Fruit fly (Drosophila melanogaster) whole organism, adult: ENCODE measurements around the gene CG5823.

Experiments used
- CG11617 ChIP-seq: fragments of 200-800 bp; sonication (Bioruptor generic); optimal IDR thresholded peaks from 2 replicates; lab custom pipeline; 2017; ENCODE audit warnings: mild to moderate bottlenecking, missing biosample characterization, missing genetic modification reagents, missing genetic modification characterization
- CG12768 ChIP-seq: fragments of 200-800 bp; sonication (Bioruptor generic); optimal IDR thresholded peaks from 2 replicates; lab custom pipeline; 2017; ENCODE audit warnings: missing biosample characterization, missing genetic modification characterization, mild to moderate bottlenecking, moderate library complexity, missing genetic modification reagents
- CG14711 ChIP-seq: fragments of 200-800 bp; sonication (Bioruptor generic); optimal IDR thresholded peaks from 2 replicates; lab custom pipeline; 2018; ENCODE audit warnings: missing biosample characterization, mild to moderate bottlenecking, missing genetic modification characterization, moderate library complexity
- CG1620 ChIP-seq: fragments of 200-800 bp; sonication (Bioruptor generic); optimal IDR thresholded peaks from 2 replicates; lab custom pipeline; 2016; ENCODE audit warnings: missing biosample characterization, missing genetic modification characterization
- CG33017 ChIP-seq: fragments of 200-800 bp; sonication (Bioruptor generic); optimal IDR thresholded peaks from 2 replicates; lab custom pipeline; 2018; ENCODE audit warnings: missing biosample characterization, mild to moderate bottlenecking, missing genetic modification characterization, moderate library complexity
- CG5204 ChIP-seq: fragments of 200-800 bp; sonication (Bioruptor generic); optimal IDR thresholded peaks from 2 replicates; lab custom pipeline; 2016; ENCODE audit warnings: missing biosample characterization, missing genetic modification characterization
- CG7045 ChIP-seq: fragments of 200-800 bp; sonication (Bioruptor generic); optimal IDR thresholded peaks from 2 replicates; lab custom pipeline; 2017; ENCODE audit warnings: missing biosample characterization, mild to moderate bottlenecking, missing genetic modification characterization
- CG7101 ChIP-seq: fragments of 200-800 bp; sonication (Bioruptor generic); optimal IDR thresholded peaks from 2 replicates; lab custom pipeline; 2018; ENCODE audit warnings: missing biosample characterization, mild to moderate bottlenecking, missing genetic modification characterization, moderate library complexity
- Clk ChIP-seq: fragments of 200-800 bp; sonication (Bioruptor generic); optimal IDR thresholded peaks from 2 replicates; lab custom pipeline; 2017; ENCODE audit warnings: missing biosample characterization, missing genetic modification characterization
- Crg-1 ChIP-seq: fragments of 200-800 bp; sonication (Bioruptor generic); optimal IDR thresholded peaks from 2 replicates; lab custom pipeline; 2016; ENCODE audit warnings: missing biosample characterization, missing genetic modification characterization
- Hr96 ChIP-seq: fragments of 200-800 bp; sonication (Bioruptor generic); optimal IDR thresholded peaks from 2 replicates; lab custom pipeline; 2016; ENCODE audit warnings: missing biosample characterization, missing genetic modification characterization
- Mnt ChIP-seq: fragments of 200-800 bp; sonication (Bioruptor generic); optimal IDR thresholded peaks from 2 replicates; lab custom pipeline; 2016; ENCODE audit warnings: missing biosample characterization, mild to moderate bottlenecking, missing genetic modification characterization
- bab1 ChIP-seq: fragments of 200-800 bp; sonication (Bioruptor generic); optimal IDR thresholded peaks from 3 replicates; lab custom pipeline; 2019; ENCODE audit warnings: missing biosample characterization, mild to moderate bottlenecking, missing genetic modification characterization, moderate library complexity
- cic ChIP-seq: fragments of 200-800 bp; sonication (Bioruptor generic); optimal IDR thresholded peaks from 2 replicates; lab custom pipeline; 2017; ENCODE audit warnings: missing biosample characterization, mild to moderate bottlenecking, missing genetic modification characterization, moderate library complexity
- cnc ChIP-seq, 2 experiments: fragments of >200 bp; optimal IDR thresholded peaks; 2 replicates each; lab custom pipeline; 2017
- kay ChIP-seq: fragments of 200-800 bp; sonication (Bioruptor generic); peaks from one replicate; lab custom pipeline; 2016; ENCODE audit warnings: missing biosample characterization, missing genetic modification characterization, borderline replicate concordance
- ovo ChIP-seq: fragments of 200-800 bp; sonication (Bioruptor generic); optimal IDR thresholded peaks from 2 replicates; lab custom pipeline; 2016; ENCODE audit warnings: missing biosample characterization, missing genetic modification characterization
- pad ChIP-seq: fragments of 200-800 bp; sonication (Bioruptor generic); optimal IDR thresholded peaks from 3 replicates; lab custom pipeline; 2017; ENCODE audit warnings: missing biosample characterization, missing genetic modification characterization, mild to moderate bottlenecking, moderate library complexity, missing genetic modification reagents
- tj ChIP-seq: fragments of 200-800 bp; sonication (Bioruptor generic); optimal IDR thresholded peaks from 3 replicates; lab custom pipeline; 2017; ENCODE audit warnings: missing biosample characterization, mild to moderate bottlenecking, missing genetic modification characterization, moderate library complexity
- toe ChIP-seq: fragments of 200-800 bp; sonication (Bioruptor generic); optimal IDR thresholded peaks from 2 replicates; lab custom pipeline; 2016; ENCODE audit warnings: missing biosample characterization, missing genetic modification characterization

The CG5823 gene

DNA sequence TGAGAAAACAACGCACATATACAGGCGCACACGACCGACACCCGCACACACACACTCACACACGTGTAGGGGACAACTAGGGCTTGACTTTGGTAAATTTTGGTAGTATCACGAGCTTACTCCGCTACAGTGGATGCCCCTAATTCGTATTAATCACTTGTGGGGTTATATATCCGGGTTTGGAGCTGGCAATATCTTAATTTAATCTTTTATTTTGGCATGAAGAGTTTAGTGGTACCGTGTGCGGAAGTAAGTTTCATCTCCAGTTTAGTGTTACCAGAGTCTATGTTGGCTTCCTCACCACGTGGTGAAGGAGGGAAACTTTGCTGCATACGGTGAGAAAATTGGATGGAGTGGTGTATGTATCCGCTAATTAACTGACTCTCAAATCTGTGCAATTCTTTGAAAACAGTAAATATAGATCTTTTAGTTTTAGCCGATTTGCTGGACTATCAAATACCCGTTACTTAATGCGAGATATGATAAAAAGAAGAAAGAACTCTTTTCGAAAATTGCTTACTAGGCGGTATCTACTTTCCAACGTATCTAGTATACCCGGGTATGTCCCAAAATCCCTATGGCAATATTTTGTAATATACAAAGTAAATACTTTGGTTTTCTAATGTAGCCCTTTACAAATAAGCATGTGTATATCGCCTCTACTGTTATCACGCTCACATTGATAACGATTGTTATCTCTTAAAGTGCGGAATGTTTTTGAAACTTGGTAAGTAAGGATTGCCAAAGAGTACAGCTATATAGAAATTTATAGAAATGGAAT lies at the start of gene CG5823, which contains the start of gene P5cr-2:
Gene CG5823, minus strand, starts transcription at position 263 of the 781 bp plus-strand sequence.
Gene P5cr-2, plus strand, starts transcription at position 491 of the 781 bp plus-strand sequence.
- TF ChIP-seq CG12768 (peak; percentile 46), CG1620 (GFP tag; lab: Kevin White, UChicago) (peak; percentile 69), Hr96 (GFP tag; lab: Kevin White, UChicago) (peak; percentile 36), toe (GFP tag; lab: Kevin White, UChicago) (peak; percentile 36), CG11617 (GFP tag; lab: Kevin White, UChicago) (no peak), CG14711 (tag; lab: Kevin White, UChicago) (no peak), CG33017 (tag; lab: Kevin White, UChicago) (no peak), Clk (GFP tag; lab: Kevin White, UChicago) (no peak), bab1 (GFP tag; lab: Kevin White, UChicago) (peak; percentile 40), Crg-1 (GFP tag; lab: Kevin White, UChicago) (peak; percentile 25), tj (GFP tag; lab: Kevin White, UChicago) (no peak), CG5204 (peak; percentile 39), cic (GFP tag; lab: Kevin White, UChicago) (peak; percentile 17), cnc (optimal IDR thresholded peaks at IDR 0.05; lab: Kevin White, UChicago) (no peak), pad (GFP tag; lab: Kevin White, UChicago) (peak; percentile 3), Mnt (GFP tag; lab: Kevin White, UChicago) (peak; percentile 41), ovo (GFP tag; lab: Kevin White, UChicago) (peak; percentile 72), kay (GFP tag; lab: Kevin White, UChicago) (no peak), CG7045 (GFP tag; lab: Kevin White, UChicago) (no peak), CG7101 (no peak)

dm6 chr3R:17583658-17584460 lies 49.5 kb upstream of the CG5823 start:
- TF ChIP-seq CG12768 (no peak), Crg-1 (GFP tag; lab: Kevin White, UChicago) (no peak), pad (GFP tag; lab: Kevin White, UChicago) (no peak), CG1620 (GFP tag; lab: Kevin White, UChicago) (no peak), Clk (GFP tag; lab: Kevin White, UChicago) (no peak), tj (GFP tag; lab: Kevin White, UChicago) (no peak), CG7045 (GFP tag; lab: Kevin White, UChicago) (no peak), CG11617 (GFP tag; lab: Kevin White, UChicago) (no peak), CG33017 (tag; lab: Kevin White, UChicago) (no peak), kay (GFP tag; lab: Kevin White, UChicago) (no peak), cic (GFP tag; lab: Kevin White, UChicago) (no peak), Mnt (GFP tag; lab: Kevin White, UChicago) (no peak), CG7101 (no peak), CG14711 (tag; lab: Kevin White, UChicago) (no peak), toe (GFP tag; lab: Kevin White, UChicago) (no peak), bab1 (GFP tag; lab: Kevin White, UChicago) (no peak), ovo (GFP tag; lab: Kevin White, UChicago) (no peak), Hr96 (GFP tag; lab: Kevin White, UChicago) (no peak), CG5204 (no peak)

dm6 chr3R:17566619-17567489 lies 32.5 kb upstream of the CG5823 start:
- no peak for TF ChIP-seq CG1620 (GFP tag; lab: Kevin White, UChicago)
- TF ChIP-seq pad (GFP tag; lab: Kevin White, UChicago), result peak; percentile 0

DNA sequence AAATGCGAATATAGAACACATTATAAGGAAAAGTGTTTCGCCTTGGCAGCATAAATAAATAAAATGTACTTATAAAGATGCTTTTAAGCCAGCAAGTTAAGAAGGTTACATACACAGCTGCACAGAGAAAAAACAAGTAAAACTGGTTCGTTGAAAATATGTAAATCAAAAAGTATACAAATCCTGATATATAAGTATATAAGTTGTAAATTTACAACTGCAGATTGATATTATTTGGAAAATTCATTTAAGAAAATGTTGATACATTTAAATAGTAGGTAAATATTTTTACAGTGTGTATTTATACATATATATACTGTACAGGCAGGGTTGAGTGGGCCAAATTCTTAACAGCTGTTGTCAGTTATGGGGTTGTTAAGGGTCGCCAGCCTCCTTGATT lies 30.4 kb upstream of the CG5823 start:
- TF ChIP-seq CG33017 (tag; lab: Kevin White, UChicago) (no peak), bab1 (GFP tag; lab: Kevin White, UChicago) (no peak), cic (GFP tag; lab: Kevin White, UChicago) (no peak), CG14711 (tag; lab: Kevin White, UChicago) (no peak), CG7045 (GFP tag; lab: Kevin White, UChicago) (no peak)

- TF ChIP-seq cnc (optimal IDR thresholded peaks at IDR 0.05; lab: Kevin White, UChicago), result no peak
Observed at dm6 chr3R:17561175-17561574, 26.8 kb upstream of the CG5823 start.
